In genomic region chrX:19323835-19324133, dm6 we compare ENCODE assay signal across 5 fruit fly cellular contexts.
A peak's percentile ranks its signal among the peaks of the same experiment; 100 is the strongest.
TF ChIP-seq lines count a peak whose summit lies in the region.

No protein-coding gene starts in this region.

- peak; percentile 36 for TF ChIP-seq CTCF in whole organism, embryonic (GFP tag; optimal IDR thresholded peaks at IDR 0.05; lab: Kevin White, UChicago)

TF ChIP-seq in whole organism, adult, 20 proteins besides CTCF, POLR2A, EP300 and RAD21 (continues in another document):
- TF ChIP-seq cnc (optimal IDR thresholded peaks at IDR 0.05; lab: Kevin White, UChicago): no peak
- peak; percentile 83 for TF ChIP-seq CG14711 (tag; optimal IDR thresholded peaks at IDR 0.05; lab: Kevin White, UChicago)
- TF ChIP-seq CG5204 (GFP tag; optimal IDR thresholded peaks at IDR 0.05; lab: Kevin White, UChicago): peak; percentile 87
- peak; percentile 88 for TF ChIP-seq Mnt (GFP tag; optimal IDR thresholded peaks at IDR 0.05; lab: Kevin White, UChicago)
- peak; percentile 91 for TF ChIP-seq CG7101 (tag; optimal IDR thresholded peaks at IDR 0.05; lab: Kevin White, UChicago)
- peak; percentile 73 for TF ChIP-seq ovo (GFP tag; optimal IDR thresholded peaks at IDR 0.05; lab: Kevin White, UChicago)
- peak; percentile 69 for TF ChIP-seq Clk (GFP tag; optimal IDR thresholded peaks at IDR 0.05; lab: Kevin White, UChicago)
- peak; percentile 92 for TF ChIP-seq bab1 (GFP tag; optimal IDR thresholded peaks at IDR 0.05; lab: Kevin White, UChicago)
- peak; percentile 87 for TF ChIP-seq CG7045 (GFP tag; optimal IDR thresholded peaks at IDR 0.05; lab: Kevin White, UChicago)
- TF ChIP-seq tj (GFP tag; optimal IDR thresholded peaks at IDR 0.05; lab: Kevin White, UChicago): peak; percentile 80
- peak; percentile 83 for TF ChIP-seq CG1620 (GFP tag; optimal IDR thresholded peaks at IDR 0.05; lab: Kevin White, UChicago)
- peak; percentile 77 for TF ChIP-seq kay (GFP tag; lab: Kevin White, UChicago; ENCODE audit: borderline replicate concordance)
- TF ChIP-seq Crg-1 (GFP tag; optimal IDR thresholded peaks at IDR 0.05; lab: Kevin White, UChicago): peak; percentile 75
- TF ChIP-seq Hr96 (GFP tag; optimal IDR thresholded peaks at IDR 0.05; lab: Kevin White, UChicago): peak; percentile 88
- TF ChIP-seq CG11617 (GFP tag; optimal IDR thresholded peaks at IDR 0.05; lab: Kevin White, UChicago): peak; percentile 91
- peak; percentile 66 for TF ChIP-seq toe (GFP tag; optimal IDR thresholded peaks at IDR 0.05; lab: Kevin White, UChicago)
- TF ChIP-seq CG12768 (GFP tag; optimal IDR thresholded peaks at IDR 0.05; lab: Kevin White, UChicago): peak; percentile 82
- TF ChIP-seq pad (GFP tag; optimal IDR thresholded peaks at IDR 0.05; lab: Kevin White, UChicago): peak; percentile 70

TF ChIP-seq in whole organism, embryonic, 481 proteins besides CTCF, POLR2A, EP300 and RAD21 (continues in another document):
- TF ChIP-seq Sry-δ (GFP tag; optimal IDR thresholded peaks at IDR 0.05; lab: Kevin White, UChicago) (peak; percentile 26), Sox100B (GFP tag; optimal IDR thresholded peaks at IDR 0.05; lab: Kevin White, UChicago) (peak; percentile 76), hbn (GFP tag; IDR thresholded peaks at IDR 0.05; lab: Robert Waterston, UW; ENCODE audit: partially characterized antibody) (no peak), HLH3B (GFP tag; IDR thresholded peaks at IDR 0.05; lab: Robert Waterston, UW) (peak; percentile 66; the same call in 1 of the 2 replicates), Hey (tag; optimal IDR thresholded peaks at IDR 0.05; lab: Kevin White, UChicago) (peak; percentile 31), Dll (GFP tag; IDR thresholded peaks at IDR 0.05; lab: Robert Waterston, UW; ENCODE audit: partially characterized antibody) (no peak), Atf3 (GFP tag; optimal IDR thresholded peaks at IDR 0.05; lab: Kevin White, UChicago) (peak; percentile 57), dmrt11E (tag; optimal IDR thresholded peaks at IDR 0.05; lab: Kevin White, UChicago) (peak; percentile 69), Sox102F (GFP tag; optimal IDR thresholded peaks at IDR 0.05; lab: Kevin White, UChicago) (peak; percentile 85), zfh1 (GFP tag; IDR thresholded peaks at IDR 0.05; lab: Robert Waterston, UW) (peak; percentile 81), Optix (GFP tag; IDR thresholded peaks at IDR 0.05; lab: Robert Waterston, UW) (no peak), CG8089 (GFP tag; optimal IDR thresholded peaks at IDR 0.05; lab: Kevin White, UChicago) (peak; percentile 48), CG4360 (GFP tag; IDR thresholded peaks at IDR 0.05; lab: Robert Waterston, UW) (no peak; the same call in 1 of the 2 replicates), Dfd (GFP tag; optimal IDR thresholded peaks at IDR 0.05; lab: Kevin White, UChicago) (no peak), lilli (GFP tag; optimal IDR thresholded peaks at IDR 0.05; lab: Kevin White, UChicago) (peak; percentile 92), run (tag; optimal IDR thresholded peaks at IDR 0.05; lab: Kevin White, UChicago) (peak; percentile 35), kay (GFP tag; optimal IDR thresholded peaks at IDR 0.05; lab: Kevin White, UChicago) (no peak), Kr (GFP tag; optimal IDR thresholded peaks at IDR 0.05; lab: Kevin White, UChicago) (no peak)

TF ChIP-seq in whole organism, prepupa, 60 proteins besides CTCF, POLR2A, EP300 and RAD21 (continues in another document):
- TF ChIP-seq Ets96B (tag; optimal IDR thresholded peaks at IDR 0.05; lab: Kevin White, UChicago) (peak; percentile 83), net (GFP tag; optimal IDR thresholded peaks at IDR 0.05; lab: Kevin White, UChicago) (peak; percentile 92), topi (GFP tag; optimal IDR thresholded peaks at IDR 0.05; lab: Kevin White, UChicago) (peak; percentile 92), CG16779 (tag; optimal IDR thresholded peaks at IDR 0.05; lab: Kevin White, UChicago) (peak; percentile 79), salr (GFP tag; optimal IDR thresholded peaks at IDR 0.05; lab: Kevin White, UChicago) (peak; percentile 63 to 82), Eip78C (GFP tag; lab: Kevin White, UChicago) (peak; percentile 95), Eip75B (GFP tag; optimal IDR thresholded peaks at IDR 0.05; lab: Kevin White, UChicago) (peak; percentile 91), Smox (GFP tag; optimal IDR thresholded peaks at IDR 0.05; lab: Kevin White, UChicago) (peak; percentile 86), Lpt (GFP tag; optimal IDR thresholded peaks at IDR 0.05; lab: Kevin White, UChicago) (peak; percentile 94), cyc (GFP tag; optimal IDR thresholded peaks at IDR 0.05; lab: Kevin White, UChicago) (peak; percentile 82), CG11294 (GFP tag; IDR thresholded peaks at IDR 0.05; lab: Robert Waterston, UW) (peak; percentile 89), CG8319 (GFP tag; optimal IDR thresholded peaks at IDR 0.05; lab: Kevin White, UChicago) (peak; percentile 78), Hr4 (GFP tag; optimal IDR thresholded peaks at IDR 0.05; lab: Kevin White, UChicago) (peak; percentile 95), CG8632 (GFP tag; optimal IDR thresholded peaks at IDR 0.05; lab: Kevin White, UChicago) (peak; percentile 87), Ets21C (GFP tag; optimal IDR thresholded peaks at IDR 0.05; lab: Kevin White, UChicago) (peak; percentile 74), fd85E (GFP tag; optimal IDR thresholded peaks at IDR 0.05; lab: Kevin White, UChicago) (peak; percentile 73), CG10631 (GFP tag; optimal IDR thresholded peaks at IDR 0.05; lab: Kevin White, UChicago) (peak; percentile 91), eg (GFP tag; IDR thresholded peaks at IDR 0.05; lab: Robert Waterston, UW) (peak; percentile 95), CG6808 (GFP tag; optimal IDR thresholded peaks at IDR 0.05; lab: Kevin White, UChicago) (peak; percentile 66), CG3032 (tag; optimal IDR thresholded peaks at IDR 0.05; lab: Kevin White, UChicago) (peak; percentile 76)

TF ChIP-seq in whole organism, pupa, 21 proteins besides CTCF, POLR2A, EP300 and RAD21:
- TF ChIP-seq CG32121 (GFP tag; IDR thresholded peaks at IDR 0.05; lab: Robert Waterston, UW): peak; percentile 91
- peak; percentile 87 for TF ChIP-seq rn (GFP tag; IDR thresholded peaks at IDR 0.05; lab: Robert Waterston, UW)
- TF ChIP-seq EcR (GFP tag; optimal IDR thresholded peaks at IDR 0.05; lab: Kevin White, UChicago): peak; percentile 10
- peak; percentile 52 for TF ChIP-seq D1 (tag; optimal IDR thresholded peaks at IDR 0.05; lab: Kevin White, UChicago)
- peak; percentile 68 for TF ChIP-seq CG10348 (GFP tag; IDR thresholded peaks at IDR 0.05; lab: Robert Waterston, UW)
- peak; percentile 95 for TF ChIP-seq CG14655 (GFP tag; optimal IDR thresholded peaks at IDR 0.05; lab: Kevin White, UChicago)
- peak; percentile 78 for TF ChIP-seq CG17806 (tag; optimal IDR thresholded peaks at IDR 0.05; lab: Kevin White, UChicago)
- TF ChIP-seq CG12605 (GFP tag; IDR thresholded peaks at IDR 0.05; lab: Robert Waterston, UW): peak; percentile 91
- peak; percentile 64 for TF ChIP-seq CG13204 (GFP tag; optimal IDR thresholded peaks at IDR 0.05; lab: Kevin White, UChicago)
- peak; percentile 88 for TF ChIP-seq Pif1B (GFP tag; optimal IDR thresholded peaks at IDR 0.05; lab: Kevin White, UChicago)
- TF ChIP-seq Pif1A (GFP tag; optimal IDR thresholded peaks at IDR 0.05; lab: Kevin White, UChicago): peak; percentile 89
- TF ChIP-seq Snoo (tag; optimal IDR thresholded peaks at IDR 0.05; lab: Kevin White, UChicago): peak; percentile 79
- TF ChIP-seq CG9948 (tag; optimal IDR thresholded peaks at IDR 0.05; lab: Kevin White, UChicago): peak; percentile 89
- peak; percentile 76 for TF ChIP-seq CG8159 (tag; optimal IDR thresholded peaks at IDR 0.05; lab: Kevin White, UChicago)
- peak; percentile 93 for TF ChIP-seq CG8301 (tag; optimal IDR thresholded peaks at IDR 0.05; lab: Kevin White, UChicago)
- TF ChIP-seq Ets98B (GFP tag; IDR thresholded peaks at IDR 0.05; lab: Robert Waterston, UW): peak; percentile 94
- TF ChIP-seq fd96Ca (GFP tag; IDR thresholded peaks at IDR 0.05; lab: Robert Waterston, UW): no peak; the same call in 2 of the 3 replicates
- peak; percentile 45 for TF ChIP-seq gl (tag; optimal IDR thresholded peaks at IDR 0.05; lab: Kevin White, UChicago)
- peak; percentile 95 for TF ChIP-seq CG4496 (GFP tag; IDR thresholded peaks at IDR 0.05; lab: Robert Waterston, UW)
- TF ChIP-seq CG34367 (tag; optimal IDR thresholded peaks at IDR 0.05; lab: Kevin White, UChicago): peak; percentile 76
- TF ChIP-seq CG15710 (tag; optimal IDR thresholded peaks at IDR 0.05; lab: Kevin White, UChicago): peak; percentile 78

TF ChIP-seq in whole organism, wandering third instar larva, 38 proteins besides CTCF, POLR2A, EP300 and RAD21 (continues in another document):
- no peak for TF ChIP-seq usp (GFP tag; optimal IDR thresholded peaks at IDR 0.05; lab: Kevin White, UChicago)
- TF ChIP-seq sage (GFP tag; optimal IDR thresholded peaks at IDR 0.05; lab: Kevin White, UChicago): peak; percentile 75
- no peak for TF ChIP-seq Myc (optimal IDR thresholded peaks at IDR 0.05; lab: Kevin White, UChicago)
- peak; percentile 81 for TF ChIP-seq psq (GFP tag; optimal IDR thresholded peaks at IDR 0.05; lab: Kevin White, UChicago)
- no peak for TF ChIP-seq dsf (GFP tag; optimal IDR thresholded peaks at IDR 0.05; lab: Kevin White, UChicago; ENCODE audit: borderline replicate concordance)
- TF ChIP-seq Sp1 (GFP tag; optimal IDR thresholded peaks at IDR 0.05; lab: Kevin White, UChicago): peak; percentile 81
- peak; percentile 91 for TF ChIP-seq rgr (GFP tag; optimal IDR thresholded peaks at IDR 0.05; lab: Kevin White, UChicago)
- TF ChIP-seq Vsx2 (GFP tag; optimal IDR thresholded peaks at IDR 0.05; lab: Kevin White, UChicago; ENCODE audit: partially characterized antibody): no peak
- no peak for TF ChIP-seq jim (GFP tag; optimal IDR thresholded peaks at IDR 0.05; lab: Kevin White, UChicago)
- peak; percentile 60 for TF ChIP-seq CG32264 (GFP tag; optimal IDR thresholded peaks at IDR 0.05; lab: Kevin White, UChicago)
- no peak for TF ChIP-seq lola (GFP tag; optimal IDR thresholded peaks at IDR 0.05; lab: Kevin White, UChicago)
- TF ChIP-seq OdsH (GFP tag; optimal IDR thresholded peaks at IDR 0.05; lab: Kevin White, UChicago): peak; percentile 91
- TF ChIP-seq ey (GFP tag; optimal IDR thresholded peaks at IDR 0.05; lab: Kevin White, UChicago): peak; percentile 88
- TF ChIP-seq CG9705 (GFP tag; optimal IDR thresholded peaks at IDR 0.05; lab: Kevin White, UChicago): peak; percentile 18
- peak; percentile 37 for TF ChIP-seq tai (GFP tag; optimal IDR thresholded peaks at IDR 0.05; lab: Kevin White, UChicago)
- TF ChIP-seq sv (GFP tag; optimal IDR thresholded peaks at IDR 0.05; lab: Kevin White, UChicago): peak; percentile 73
- TF ChIP-seq br (GFP tag; optimal IDR thresholded peaks at IDR 0.05; lab: Kevin White, UChicago): peak; percentile 94
- no peak for TF ChIP-seq dl (GFP tag; optimal IDR thresholded peaks at IDR 0.05; lab: Kevin White, UChicago; ENCODE audit: insufficient read depth in 1 of 2, partially characterized antibody in 2 of 2)
- TF ChIP-seq Abd-B (GFP tag; optimal IDR thresholded peaks at IDR 0.05; lab: Kevin White, UChicago): no peak
- peak; percentile 63 for TF ChIP-seq woc (GFP tag; optimal IDR thresholded peaks at IDR 0.05; lab: Kevin White, UChicago)
- TF ChIP-seq brk (GFP tag; optimal IDR thresholded peaks at IDR 0.05; lab: Kevin White, UChicago): peak; percentile 59
- peak; percentile 74 for TF ChIP-seq dmrt93B (GFP tag; optimal IDR thresholded peaks at IDR 0.05; lab: Kevin White, UChicago)
- no peak for TF ChIP-seq pan (optimal IDR thresholded peaks at IDR 0.05; lab: Kevin White, UChicago)
